Fruit fly (Drosophila melanogaster): ENCODE data around the gene CG6168.

Gene CG6168

dm6 chr3L:11364835-11365431 is 43.4 kb upstream of the CG6168 start, which contains the start of gene CG6163 (continued):
- TF ChIP-seq Blimp-1 (GFP tag; optimal IDR thresholded peaks at IDR 0.05), result no peak
- no peak for TF ChIP-seq esn (GFP tag; optimal IDR thresholded peaks at IDR 0.05)
- peak in 1 of 2 experiments; percentile 37 for TF ChIP-seq salr (GFP tag; optimal IDR thresholded peaks at IDR 0.05)
- TF ChIP-seq svp (GFP tag), result no peak
- TF ChIP-seq CG16779 (tag; optimal IDR thresholded peaks at IDR 0.05), result no peak
- TF ChIP-seq CG8632 (GFP tag; optimal IDR thresholded peaks at IDR 0.05), result peak; percentile 3
- TF ChIP-seq Eip78C (GFP tag), result peak; percentile 46
- TF ChIP-seq CG32006 (GFP tag; optimal IDR thresholded peaks at IDR 0.05), result no peak
- peak; percentile 48 for TF ChIP-seq Sox102F (GFP tag; optimal IDR thresholded peaks at IDR 0.05)

DNA sequence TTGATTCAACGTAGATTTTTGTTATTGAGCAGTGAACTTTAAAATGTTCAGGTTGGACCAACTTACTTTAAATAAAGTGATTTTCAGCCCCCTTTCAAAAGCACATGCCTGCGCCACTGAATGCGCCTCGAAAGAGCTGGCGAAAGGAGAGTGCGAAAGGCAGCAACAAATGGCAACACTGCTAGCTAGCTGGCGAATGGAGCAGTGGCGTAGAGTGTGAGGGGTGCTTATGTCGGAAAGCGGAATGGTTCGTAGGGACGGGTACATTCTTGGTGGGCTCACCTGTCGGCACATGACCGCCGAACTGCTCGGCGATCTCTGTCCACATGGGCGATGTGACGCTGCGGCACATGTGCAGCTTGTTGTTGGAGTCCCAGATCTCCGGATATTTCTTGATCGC is 42.8 kb upstream of the CG6168 start:
- TF ChIP-seq svp (GFP tag), result peak; percentile 91
- peak; percentile 88 for TF ChIP-seq OdsH (GFP tag; optimal IDR thresholded peaks at IDR 0.05)
- peak; percentile 71 for TF ChIP-seq CG16779 (tag; optimal IDR thresholded peaks at IDR 0.05)
- TF ChIP-seq CG11762 (GFP tag; optimal IDR thresholded peaks at IDR 0.05; ENCODE audit: insufficient read depth), result peak; percentile 66
- peak; percentile 84 for TF ChIP-seq achi (GFP tag; optimal IDR thresholded peaks at IDR 0.05)
- TF ChIP-seq CG15336 (GFP tag; IDR thresholded peaks at IDR 0.05), result peak; percentile 87
- TF ChIP-seq Hr38 (GFP tag; optimal IDR thresholded peaks at IDR 0.05), result peak; percentile 52
- TF ChIP-seq cyc (GFP tag; optimal IDR thresholded peaks at IDR 0.05), result peak; percentile 86
- peak; percentile 86 for TF ChIP-seq CG6276 (GFP tag; optimal IDR thresholded peaks at IDR 0.05)
- TF ChIP-seq CG11294 (GFP tag; IDR thresholded peaks at IDR 0.05), result peak; percentile 81
- TF ChIP-seq CG31627 (GFP tag; optimal IDR thresholded peaks at IDR 0.05), result peak; percentile 85
- TF ChIP-seq CG6808 (GFP tag; optimal IDR thresholded peaks at IDR 0.05), result peak; percentile 86
- TF ChIP-seq Ets96B (tag; optimal IDR thresholded peaks at IDR 0.05), result peak; percentile 81
- peak; percentile 80 for TF ChIP-seq dac (GFP tag; optimal IDR thresholded peaks at IDR 0.05)
- peak; percentile 55 to 74 for TF ChIP-seq ss (GFP tag; optimal IDR thresholded peaks at IDR 0.05)
- peak; percentile 89 for TF ChIP-seq CG10669 (GFP tag; optimal IDR thresholded peaks at IDR 0.05)
- peak; percentile 86 for TF ChIP-seq lz (GFP tag; optimal IDR thresholded peaks at IDR 0.05)
- peak; percentile 93 for TF ChIP-seq CG32006 (GFP tag; optimal IDR thresholded peaks at IDR 0.05)
- TF ChIP-seq spab (GFP tag; optimal IDR thresholded peaks at IDR 0.05), result peak; percentile 85
- TF ChIP-seq salr (GFP tag; optimal IDR thresholded peaks at IDR 0.05), result peak; percentile 75 to 79
- peak; percentile 85 for TF ChIP-seq Hr39 (GFP tag; optimal IDR thresholded peaks at IDR 0.05)
- TF ChIP-seq Sox102F (GFP tag; optimal IDR thresholded peaks at IDR 0.05), result peak; percentile 80
- peak; percentile 66 for TF ChIP-seq CG9139 (GFP tag; optimal IDR thresholded peaks at IDR 0.05)
- peak; percentile 82 for TF ChIP-seq CG11902 (GFP tag; optimal IDR thresholded peaks at IDR 0.05)
- peak; percentile 84 for TF ChIP-seq Met (GFP tag; optimal IDR thresholded peaks at IDR 0.05)
- TF ChIP-seq Eip93F (GFP tag; optimal IDR thresholded peaks at IDR 0.05), result no peak
- TF ChIP-seq Sox14 (GFP tag; optimal IDR thresholded peaks at IDR 0.05), result peak; percentile 88
- TF ChIP-seq vri (GFP tag; optimal IDR thresholded peaks at IDR 0.05), result peak; percentile 65
- TF ChIP-seq pdm3 (GFP tag; optimal IDR thresholded peaks at IDR 0.05), result peak; percentile 91
- peak; percentile 73 for TF ChIP-seq Smox (GFP tag; optimal IDR thresholded peaks at IDR 0.05)
- TF ChIP-seq CG10631 (GFP tag; optimal IDR thresholded peaks at IDR 0.05), result peak; percentile 84
- TF ChIP-seq dsx (GFP tag; optimal IDR thresholded peaks at IDR 0.05; ENCODE audit: poor library complexity, severe bottlenecking), result peak; percentile 73
- peak; percentile 89 for TF ChIP-seq net (GFP tag; optimal IDR thresholded peaks at IDR 0.05)
- peak; percentile 88 for TF ChIP-seq CG4318 (GFP tag; optimal IDR thresholded peaks at IDR 0.05)
- peak; percentile 79 for TF ChIP-seq Gug (GFP tag; IDR thresholded peaks at IDR 0.05)
- TF ChIP-seq Eip75B (GFP tag; optimal IDR thresholded peaks at IDR 0.05), result peak; percentile 82
- TF ChIP-seq fkh (GFP tag; optimal IDR thresholded peaks at IDR 0.05), result no peak
- TF ChIP-seq Blimp-1 (GFP tag; optimal IDR thresholded peaks at IDR 0.05), result peak; percentile 47
- TF ChIP-seq Hr4 (GFP tag; optimal IDR thresholded peaks at IDR 0.05), result peak; percentile 92
- peak; percentile 89 for TF ChIP-seq CG7368 (GFP tag; optimal IDR thresholded peaks at IDR 0.05)
- TF ChIP-seq CG6163 (GFP tag; IDR thresholded peaks at IDR 0.05), result peak; percentile 97
- peak; percentile 81 for TF ChIP-seq CG34406 (GFP tag; optimal IDR thresholded peaks at IDR 0.05)
- TF ChIP-seq fd59A (GFP tag; optimal IDR thresholded peaks at IDR 0.05), result peak; percentile 82
- peak; percentile 85 for TF ChIP-seq CG3032 (tag; optimal IDR thresholded peaks at IDR 0.05)
- peak; percentile 83 for TF ChIP-seq Lpt (GFP tag; optimal IDR thresholded peaks at IDR 0.05)
